Fruit fly (Drosophila melanogaster) whole organism, embryonic: ENCODE measurements around the gene CG7945.

Experiments used
- Bdp1 ChIP-seq: fragments of 200-800 bp; sonication (Bioruptor generic); optimal IDR thresholded peaks from 3 replicates; lab custom pipeline; 2016; ENCODE audit warnings: missing biosample characterization, missing genetic modification characterization
- CG11696 ChIP-seq: fragments of 200-800 bp; sonication (Bioruptor generic); IDR thresholded peaks from 2 replicates; pipeline ENCODE4 v1.3.6; 2022; ENCODE audit warnings: missing biosample characterization, missing genetic modification characterization
- CG13424 ChIP-seq: fragments of 200-800 bp; sonication (Bioruptor generic); optimal IDR thresholded peaks from 2 replicates; lab custom pipeline; 2019; ENCODE audit warnings: missing biosample characterization, mild to moderate bottlenecking, missing genetic modification characterization, moderate library complexity
- CG13775 ChIP-seq: fragments of 200-800 bp; sonication (Bioruptor generic); optimal IDR thresholded peaks from 3 replicates; lab custom pipeline; 2017; ENCODE audit warnings: missing biosample characterization, mild to moderate bottlenecking, missing genetic modification characterization
- CG14860 ChIP-seq: fragments of 200-800 bp; sonication (Bioruptor generic); IDR thresholded peaks from 3 replicates; pipeline ENCODE4 v1.3.6; 2022; ENCODE audit warnings: missing biosample characterization, missing genetic modification characterization; ENCODE audit not compliant: partially characterized antibody
- CG15514 ChIP-seq: fragments of 200-800 bp; sonication (Bioruptor generic); optimal IDR thresholded peaks from 3 replicates; lab custom pipeline; 2017; ENCODE audit warnings: missing biosample characterization, missing genetic modification characterization, mild to moderate bottlenecking, moderate library complexity, missing genetic modification reagents
- CG17186 ChIP-seq: fragments of 200-800 bp; sonication (Bioruptor generic); optimal IDR thresholded peaks from 3 replicates; lab custom pipeline; 2017; ENCODE audit warnings: missing biosample characterization, missing genetic modification reagents, missing genetic modification characterization
- CG18476 ChIP-seq: fragments of 200-800 bp; sonication (Bioruptor generic); optimal IDR thresholded peaks from 2 replicates; lab custom pipeline; 2016; ENCODE audit warnings: missing biosample characterization, mild to moderate bottlenecking, missing genetic modification characterization
- CG31441 ChIP-seq: fragments of 200-800 bp; sonication (Bioruptor generic); IDR thresholded peaks from 2 replicates; pipeline ENCODE4 v1.3.6; 2022; ENCODE audit warnings: missing biosample characterization, missing genetic modification characterization
- CG32532 ChIP-seq: fragments of 200-800 bp; sonication (Bioruptor generic); IDR thresholded peaks from 2 replicates; pipeline ENCODE4 v1.3.6; 2022; ENCODE audit warnings: missing biosample characterization, missing genetic modification characterization
- CG34224 ChIP-seq: fragments of 200-800 bp; sonication (Bioruptor generic); IDR thresholded peaks from 3 replicates; pipeline ENCODE4 v1.3.6; 2022; ENCODE audit warnings: missing biosample characterization, missing genetic modification characterization; ENCODE audit not compliant: partially characterized antibody
- CG3726 ChIP-seq: fragments of 200-800 bp; sonication (Bioruptor generic); IDR thresholded peaks from 3 replicates; pipeline ENCODE4, ENCODE4 v1.3.6; 2022; ENCODE audit warnings: missing biosample characterization, missing genetic modification characterization
- CG6689 ChIP-seq: fragments of 200-800 bp; sonication (Bioruptor generic); IDR thresholded peaks from 2 replicates; pipeline ENCODE4 v1.3.6; 2022; ENCODE audit warnings: missing biosample characterization, missing genetic modification characterization
- CG6791 ChIP-seq: fragments of 200-800 bp; sonication (Bioruptor generic); IDR thresholded peaks from 3 replicates; pipeline ENCODE4 v1.3.6; 2022; ENCODE audit warnings: missing biosample characterization, missing genetic modification characterization; ENCODE audit not compliant: partially characterized antibody
- CG8359 ChIP-seq: fragments of 200-800 bp; sonication (Bioruptor generic); optimal IDR thresholded peaks from 2 replicates; lab custom pipeline; 2017; ENCODE audit warnings: missing biosample characterization, mild to moderate bottlenecking, missing genetic modification characterization, borderline replicate concordance
- CG9609 ChIP-seq: fragments of 200-800 bp; sonication (Bioruptor generic); optimal IDR thresholded peaks from 3 replicates; lab custom pipeline; 2016; ENCODE audit warnings: missing biosample characterization, missing genetic modification characterization
- Dll ChIP-seq: fragments of 200-800 bp; sonication (Bioruptor generic); IDR thresholded peaks from 4 replicates; pipeline ENCODE4 v1.3.6; 2022; ENCODE audit warnings: missing biosample characterization, missing genetic modification characterization; ENCODE audit not compliant: partially characterized antibody
- Doc3 ChIP-seq: fragments of 200-800 bp; sonication (Bioruptor generic); IDR thresholded peaks from 3 replicates; pipeline ENCODE4 v1.3.6; 2022; ENCODE audit warnings: missing biosample characterization, missing genetic modification characterization; ENCODE audit not compliant: partially characterized antibody
- Dref ChIP-seq: fragments of 200-800 bp; sonication (Bioruptor generic); IDR thresholded peaks from 2 replicates; pipeline ENCODE4 v1.3.6; 2022; ENCODE audit warnings: missing biosample characterization, missing genetic modification characterization
- Fer2 ChIP-seq: fragments of 200-800 bp; sonication (Bioruptor generic); optimal IDR thresholded peaks from 2 replicates; lab custom pipeline; 2018; ENCODE audit warnings: missing biosample characterization, mild to moderate bottlenecking, missing genetic modification characterization, moderate library complexity
- GATAe ChIP-seq: fragments of 200-800 bp; sonication (Bioruptor generic); conservative IDR thresholded peaks from 2 replicates; pipeline ENCODE4 v1.3.6; 2022; ENCODE audit warnings: missing biosample characterization, missing genetic modification characterization
- HLHmδ ChIP-seq: fragments of 200-800 bp; sonication (Bioruptor generic); optimal IDR thresholded peaks from 2 replicates; lab custom pipeline; 2018; ENCODE audit warnings: missing biosample characterization, mild to moderate bottlenecking, missing genetic modification characterization, moderate library complexity
- Hr39 ChIP-seq: fragments of >200 bp; optimal IDR thresholded peaks from 2 replicates; lab custom pipeline; 2017
- Hr51 ChIP-seq, 2 experiments: fragments of 200-800 bp; sonication (Bioruptor generic); optimal IDR thresholded peaks; 2 replicates in 1 of 2; 3 replicates in 1 of 2; lab custom pipeline; 2016 to 2018; ENCODE audit warnings: missing biosample characterization in 2 of 2, missing genetic modification characterization in 2 of 2, mild to moderate bottlenecking in 1 of 2, moderate library complexity in 1 of 2
- MTF-1 ChIP-seq: fragments of 200-800 bp; sonication (Bioruptor generic); optimal IDR thresholded peaks from 2 replicates; lab custom pipeline; 2018; ENCODE audit warnings: missing biosample characterization, mild to moderate bottlenecking, missing genetic modification characterization, borderline replicate concordance
- Optix ChIP-seq: fragments of 200-800 bp; sonication (Bioruptor generic); IDR thresholded peaks from 3 replicates; pipeline ENCODE4 v1.3.6; 2022; ENCODE audit warnings: missing biosample characterization, missing genetic modification characterization
- Side ChIP-seq: fragments of 200-800 bp; sonication (Bioruptor generic); optimal IDR thresholded peaks from 2 replicates; lab custom pipeline; 2016; ENCODE audit warnings: missing biosample characterization, missing genetic modification characterization
- Sin3A ChIP-seq: fragments of >200 bp; optimal IDR thresholded peaks from 2 replicates; lab custom pipeline; 2018
- ap ChIP-seq: fragments of 200-800 bp; sonication (Bioruptor generic); IDR thresholded peaks from 2 replicates; pipeline ENCODE4 v1.3.6; 2022; ENCODE audit warnings: missing biosample characterization, missing genetic modification characterization
- ase ChIP-seq: fragments of 200-800 bp; sonication (Bioruptor generic); IDR thresholded peaks from 3 replicates; pipeline ENCODE4 v1.3.6; 2022; ENCODE audit warnings: missing biosample characterization, missing genetic modification characterization
- az2 ChIP-seq: fragments of 200-800 bp; sonication (Bioruptor generic); optimal IDR thresholded peaks from 3 replicates; lab custom pipeline; 2016; ENCODE audit warnings: missing biosample characterization, missing genetic modification characterization
- ci ChIP-seq: fragments of 200-800 bp; sonication (Bioruptor generic); IDR thresholded peaks from 3 replicates; pipeline ENCODE4 v1.3.6; 2022; ENCODE audit warnings: missing biosample characterization, missing genetic modification characterization
- cwo ChIP-seq: fragments of 200-800 bp; sonication (Bioruptor generic); optimal IDR thresholded peaks from 3 replicates; lab custom pipeline; 2017; ENCODE audit warnings: missing biosample characterization, missing genetic modification characterization, mild to moderate bottlenecking, moderate library complexity, missing genetic modification reagents
- dmrt99B ChIP-seq: fragments of 200-800 bp; sonication (Bioruptor generic); optimal IDR thresholded peaks from 2 replicates; lab custom pipeline; 2018; ENCODE audit warnings: missing biosample characterization, mild to moderate bottlenecking, missing genetic modification characterization, moderate library complexity
- dysf ChIP-seq: fragments of 200-800 bp; sonication (Bioruptor generic); IDR thresholded peaks from 3 replicates; pipeline ENCODE4 v1.3.6; 2022; ENCODE audit warnings: missing biosample characterization, missing genetic modification characterization
- gem ChIP-seq: fragments of 200-800 bp; sonication (Bioruptor generic); optimal IDR thresholded peaks from 2 replicates; lab custom pipeline; 2019; ENCODE audit warnings: missing biosample characterization, mild to moderate bottlenecking, missing genetic modification characterization, moderate library complexity
- h ChIP-seq: fragments of >200 bp; optimal IDR thresholded peaks from 2 replicates; lab custom pipeline; 2017
- ind ChIP-seq: fragments of 200-800 bp; sonication (Bioruptor generic); optimal IDR thresholded peaks from 3 replicates; lab custom pipeline; 2016; ENCODE audit warnings: missing biosample characterization, missing genetic modification characterization
- kah ChIP-seq: fragments of 200-800 bp; sonication (Bioruptor generic); optimal IDR thresholded peaks from 2 replicates; lab custom pipeline; 2018; ENCODE audit warnings: missing biosample characterization, mild to moderate bottlenecking, missing genetic modification characterization
- lbe ChIP-seq: fragments of 200-800 bp; sonication (Bioruptor generic); optimal IDR thresholded peaks from 2 replicates; lab custom pipeline; 2016; ENCODE audit warnings: missing biosample characterization, mild to moderate bottlenecking, missing genetic modification characterization
- nerfin-2 ChIP-seq: fragments of 200-800 bp; sonication (Bioruptor generic); IDR thresholded peaks from 2 replicates; pipeline ENCODE4 v1.3.6; 2022; ENCODE audit warnings: missing biosample characterization, missing genetic modification characterization; ENCODE audit not compliant: partially characterized antibody
- otp ChIP-seq: fragments of 200-800 bp; sonication (Bioruptor generic); IDR thresholded peaks from 3 replicates; pipeline ENCODE4, ENCODE4 v1.3.6; 2022; ENCODE audit warnings: missing biosample characterization, missing genetic modification characterization
- p53 ChIP-seq: fragments of 200-800 bp; sonication (Bioruptor generic); optimal IDR thresholded peaks from 2 replicates; lab custom pipeline; 2016; ENCODE audit warnings: missing biosample characterization, missing genetic modification characterization
- run ChIP-seq: fragments of 200-800 bp; sonication (Bioruptor generic); optimal IDR thresholded peaks from 3 replicates; lab custom pipeline; 2018; ENCODE audit warnings: missing biosample characterization, mild to moderate bottlenecking, missing genetic modification characterization
- sens ChIP-seq: fragments of 200-800 bp; sonication (Bioruptor generic); peaks from one replicate; lab custom pipeline; 2016; ENCODE audit warnings: missing biosample characterization, missing genetic modification characterization
- sisA ChIP-seq: fragments of 200-800 bp; sonication (Bioruptor generic); IDR thresholded peaks from 2 replicates; pipeline ENCODE4 v1.3.6; 2022; ENCODE audit warnings: missing biosample characterization, missing genetic modification characterization
- tio ChIP-seq: fragments of 200-800 bp; sonication (Bioruptor generic); optimal IDR thresholded peaks from 2 replicates; lab custom pipeline; 2017; ENCODE audit warnings: missing biosample characterization, missing genetic modification characterization, inconsistent platforms
- trem ChIP-seq: fragments of 200-800 bp; optimal IDR thresholded peaks from 3 replicates; lab custom pipeline; 2019; ENCODE audit warnings: missing biosample characterization, mild to moderate bottlenecking, missing genetic modification characterization, moderate library complexity
- wor ChIP-seq: fragments of 200-800 bp; sonication (Bioruptor generic); IDR thresholded peaks from 2 replicates; pipeline ENCODE4 v1.3.6; 2022; ENCODE audit warnings: missing biosample characterization, missing genetic modification characterization
- zen2 ChIP-seq: fragments of 200-800 bp; sonication (Bioruptor generic); IDR thresholded peaks from 3 replicates; pipeline ENCODE4 v1.3.6; 2022; ENCODE audit warnings: missing biosample characterization, missing genetic modification characterization; ENCODE audit not compliant: partially characterized antibody

Gene CG7945

DNA sequence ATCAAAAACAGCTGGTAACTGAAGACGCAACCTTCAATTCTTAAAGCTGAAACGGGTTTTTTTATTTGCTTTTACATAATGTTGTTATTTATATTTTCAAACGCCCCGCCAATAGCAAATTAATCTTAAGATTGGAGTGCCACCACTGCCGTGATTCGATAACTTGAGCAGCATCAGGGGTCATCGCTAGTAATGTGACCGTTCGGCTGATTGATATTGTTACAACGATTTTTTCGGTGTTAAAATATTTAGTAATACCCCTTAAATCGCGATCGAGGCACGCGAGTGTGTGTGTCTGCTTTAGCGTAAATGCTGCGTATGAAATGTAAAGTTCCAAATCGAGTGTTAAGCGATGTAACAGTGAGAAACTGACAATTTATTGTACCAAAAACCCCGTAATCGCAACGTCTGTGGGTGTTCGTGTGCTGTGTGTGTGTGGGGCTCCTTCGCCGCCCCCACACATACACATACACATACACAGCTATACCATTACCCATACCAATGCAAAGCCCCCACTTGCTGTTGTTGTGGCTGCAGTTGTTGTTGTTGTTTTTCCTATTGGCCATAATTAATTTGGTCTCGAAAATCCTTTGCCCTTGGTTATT lies 42.0 kb upstream of the CG7945 start, which contains the start of gene dop (continued):
- TF ChIP-seq CG18476 (no peak), Dll (peak; percentile 72), lbe (no peak), Doc3 (peak; percentile 37; the same call in 1 of the 3 replicates), Bdp1 (GFP tag; lab: Kevin White, UChicago) (no peak), HLHmδ (GFP tag; lab: Kevin White, UChicago) (no peak), CG6791 (GFP tag; lab: Robert Waterston, UW) (peak; percentile 52; the same call in 2 of the 3 replicates), MTF-1 (GFP tag; lab: Kevin White, UChicago) (no peak), sisA (GFP tag; lab: Robert Waterston, UW) (no peak), ci (GFP tag; lab: Robert Waterston, UW) (peak; percentile 30; the same call in 1 of the 3 replicates), ind (GFP tag; lab: Kevin White, UChicago) (peak; percentile 12), cwo (GFP tag; lab: Kevin White, UChicago) (no peak), ap (GFP tag; lab: Robert Waterston, UW) (no peak), CG34224 (GFP tag; lab: Robert Waterston, UW) (peak; percentile 58), h (lab: Kevin White, UChicago) (no peak), sens (GFP tag; lab: Kevin White, UChicago) (peak; percentile 80), tio (GFP tag; lab: Kevin White, UChicago) (no peak), GATAe (GFP tag; lab: Robert Waterston, UW) (no peak; the same call in 1 of the 2 replicates), Dref (GFP tag; lab: Robert Waterston, UW) (peak; percentile 73), gem (peak; percentile 33), CG32532 (GFP tag; lab: Robert Waterston, UW) (peak; percentile 49; the same call in 1 of the 2 replicates), zen2 (no peak; the same call in 2 of the 3 replicates), CG13775 (peak; percentile 7), CG9609 (GFP tag; lab: Kevin White, UChicago) (no peak), Optix (GFP tag; lab: Robert Waterston, UW) (no peak), CG6689 (GFP tag; lab: Robert Waterston, UW) (no peak), CG15514 (GFP tag; lab: Kevin White, UChicago) (peak; percentile 61), CG13424 (tag; lab: Kevin White, UChicago) (peak; percentile 6), trem (tag; lab: Kevin White, UChicago) (peak; percentile 59), p53 (peak; percentile 9), CG31441 (GFP tag; lab: Robert Waterston, UW) (no peak), kah (GFP tag; lab: Kevin White, UChicago) (no peak), CG8359 (GFP tag; lab: Kevin White, UChicago) (no peak), ase (GFP tag; lab: Robert Waterston, UW) (no peak), run (no peak), Hr39 (no peak), CG11696 (GFP tag; lab: Robert Waterston, UW) (no peak), dmrt99B (tag; lab: Kevin White, UChicago) (no peak), nerfin-2 (GFP tag; lab: Robert Waterston, UW) (no peak), Fer2 (tag; lab: Kevin White, UChicago) (no peak), otp (GFP tag; lab: Robert Waterston, UW) (no peak), CG3726 (GFP tag; lab: Robert Waterston, UW) (no peak), az2 (GFP tag; lab: Kevin White, UChicago) (no peak), Side (GFP tag; lab: Kevin White, UChicago) (peak; percentile 43), wor (GFP tag; lab: Robert Waterston, UW) (no peak), CG17186 (GFP tag; lab: Kevin White, UChicago) (peak; percentile 20), dysf (GFP tag; lab: Robert Waterston, UW) (no peak), CG14860 (GFP tag; lab: Robert Waterston, UW) (peak; percentile 59), Sin3A (lab: Kevin White, UChicago) (peak; percentile 55), Hr51 (GFP tag; optimal IDR thresholded peaks at IDR 0.05; lab: Kevin White, UChicago) (no peak)
